2 fruit fly cellular contexts compared by ENCODE assay signal in the genomic region with DNA sequence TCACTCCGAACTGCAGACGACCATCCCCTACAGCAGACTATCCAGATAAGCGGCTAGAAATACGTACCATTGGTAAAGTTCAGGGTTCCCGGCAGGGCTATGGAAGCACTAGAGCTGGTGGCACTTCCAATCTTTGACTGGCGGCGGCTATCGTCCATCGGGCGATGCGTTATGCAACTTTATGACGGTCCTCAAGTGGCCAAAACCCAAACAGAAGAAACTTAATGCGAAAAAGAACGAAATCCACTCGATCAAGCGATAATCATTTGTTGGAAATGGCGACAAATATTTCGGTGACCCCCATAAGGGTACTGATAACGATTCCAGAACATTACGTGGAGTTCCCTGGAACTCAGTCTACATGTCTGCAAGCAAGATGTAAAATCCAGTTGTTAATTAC.
A peak's percentile ranks its signal among the peaks of the same experiment; 100 is the strongest.
TF ChIP-seq lines count a peak whose summit lies in the region.

No protein-coding gene starts in this region.

- TF ChIP-seq CTCF in whole organism, embryonic (GFP tag; optimal IDR thresholded peaks at IDR 0.05; lab: Kevin White, UChicago), result no peak

TF ChIP-seq in whole organism, embryonic, 481 proteins besides CTCF, POLR2A, EP300 and RAD21:
- TF ChIP-seq Dip3 (GFP tag; optimal IDR thresholded peaks at IDR 0.05; lab: Kevin White, UChicago) (no peak), Pdp1 (GFP tag; optimal IDR thresholded peaks at IDR 0.05; lab: Kevin White, UChicago) (peak in 1 of 2 experiments; percentile 68), CG1233 (GFP tag; optimal IDR thresholded peaks at IDR 0.05; lab: Kevin White, UChicago) (no peak), exex (tag; optimal IDR thresholded peaks at IDR 0.05; lab: Kevin White, UChicago) (peak; percentile 42), disco-r (GFP tag; optimal IDR thresholded peaks at IDR 0.05; lab: Kevin White, UChicago) (no peak), sug (tag; optimal IDR thresholded peaks at IDR 0.05; lab: Kevin White, UChicago) (peak; percentile 50)
TF ChIP-seq in whole organism, embryonic: peak in this region for 3.

TF ChIP-seq in whole organism, prepupa, 60 proteins besides CTCF, POLR2A, EP300 and RAD21:
- TF ChIP-seq CG3919 (GFP tag; optimal IDR thresholded peaks at IDR 0.05; lab: Kevin White, UChicago) (no peak), vri (GFP tag; optimal IDR thresholded peaks at IDR 0.05; lab: Kevin White, UChicago) (peak; percentile 74)
TF ChIP-seq in whole organism, prepupa: peak in this region for 1.
